Worm (Caenorhabditis elegans) whole organism, late embryonic: ENCODE results near the gene fbxc-36.

Experiments
- F13H6.1 ChIP-seq: sonication (generic microtip); optimal IDR thresholded peaks from 2 replicates; lab custom pipeline; 2016; ENCODE audit warnings: missing genetic modification characterization, missing compliant biosample characterization
- T23F11.4 ChIP-seq: fragments of 200-800 bp; sonication (Bioruptor generic); optimal IDR thresholded peaks from 2 replicates; lab custom pipeline; 2018; ENCODE audit warnings: mild to moderate bottlenecking, missing genetic modification characterization, missing compliant biosample characterization
- Y22D7AL.16 ChIP-seq: sonication (generic microtip); optimal IDR thresholded peaks from 2 replicates; lab custom pipeline; 2016; ENCODE audit warnings: missing genetic modification characterization, missing compliant biosample characterization
- ama-1 ChIP-seq: fragments of 150-350 bp; optimal IDR thresholded peaks from 2 replicates; lab custom pipeline; 2014
- fkh-10 ChIP-seq: fragments of 150-350 bp; optimal IDR thresholded peaks from 2 replicates; lab custom pipeline; 2014; ENCODE audit warnings: missing biosample characterization, missing genetic modification reagents, missing genetic modification characterization
- hlh-30 ChIP-seq: sonication (generic microtip); optimal IDR thresholded peaks from 2 replicates; lab custom pipeline; 2017; ENCODE audit warnings: antibody characterized with exemption, missing genetic modification characterization, missing compliant biosample characterization; ENCODE audit not compliant: insufficient read depth
- madf-2 ChIP-seq: sonication (generic microtip); optimal IDR thresholded peaks from 2 replicates; lab custom pipeline; 2017; ENCODE audit warnings: missing genetic modification characterization, missing compliant biosample characterization
- nfya-1 ChIP-seq: sonication (generic microtip); optimal IDR thresholded peaks from 2 replicates; lab custom pipeline; 2017; ENCODE audit warnings: missing genetic modification characterization, mild to moderate bottlenecking, missing compliant biosample characterization, antibody characterized with exemption, moderate library complexity
- pag-3 ChIP-seq: sonication (generic microtip); optimal IDR thresholded peaks from 2 replicates; lab custom pipeline; 2016; ENCODE audit warnings: missing compliant biosample characterization, missing genetic modification characterization, borderline replicate concordance
- pqm-1 ChIP-seq: sonication (generic microtip); optimal IDR thresholded peaks from 2 replicates; lab custom pipeline; 2016; ENCODE audit warnings: missing genetic modification characterization, missing compliant biosample characterization
- tbx-7 ChIP-seq: sonication (generic microtip); optimal IDR thresholded peaks from 2 replicates; lab custom pipeline; 2016; ENCODE audit warnings: missing genotype, missing genetic modification characterization, missing compliant biosample characterization
- unc-55 ChIP-seq: sonication (generic microtip); optimal IDR thresholded peaks from 2 replicates; lab custom pipeline; 2017; ENCODE audit warnings: missing biosample characterization, missing genetic modification reagents, missing genetic modification characterization
- zip-5 ChIP-seq: sonication (generic microtip); optimal IDR thresholded peaks from 2 replicates; lab custom pipeline; 2016; ENCODE audit warnings: missing genetic modification characterization, missing compliant biosample characterization

ce11 chrII:922778-923177 lies 18.0 kb upstream of the fbxc-36 start:
- no peak for TF ChIP-seq ama-1 (lab: Kevin White, UChicago)
- no peak for TF ChIP-seq unc-55 (GFP tag; lab: Kevin White, UChicago)
- TF ChIP-seq madf-2, result no peak
- no peak for TF ChIP-seq hlh-30 (tag; lab: Kevin White, UChicago)
- no peak for TF ChIP-seq F13H6.1 (tag; lab: Kevin White, UChicago)
- TF ChIP-seq tbx-7, result no peak
- TF ChIP-seq nfya-1, result no peak
- no peak for TF ChIP-seq pag-3 (tag; lab: Kevin White, UChicago)
- no peak for TF ChIP-seq pqm-1 (tag; lab: Kevin White, UChicago)
- no peak for TF ChIP-seq T23F11.4 (GFP tag; lab: Kevin White, UChicago)
- no peak for TF ChIP-seq fkh-10 (GFP tag; lab: Kevin White, UChicago)
- TF ChIP-seq zip-5 (tag; lab: Kevin White, UChicago), result no peak
- no peak for TF ChIP-seq Y22D7AL.16 (tag; lab: Kevin White, UChicago)
